Fruit fly (Drosophila melanogaster): ENCODE data around the gene CG32801.
A peak's percentile ranks its signal among the peaks of the same experiment; 100 is the strongest.

The CG32801 gene

dm6 chrX:1950311-1950710 lies 47.3 kb upstream of the CG32801 start:
- TF ChIP-seq h (GFP tag; optimal IDR thresholded peaks at IDR 0.05) (peak; percentile 84), foxo (GFP tag; optimal IDR thresholded peaks at IDR 0.05) (peak in 1 of 2 experiments; percentile 0), sv (GFP tag; optimal IDR thresholded peaks at IDR 0.05) (no peak), HLH106 (tag; optimal IDR thresholded peaks at IDR 0.05) (peak; percentile 22), psq (GFP tag; optimal IDR thresholded peaks at IDR 0.05) (no peak), ey (GFP tag; optimal IDR thresholded peaks at IDR 0.05) (no peak), Dfd (GFP tag; optimal IDR thresholded peaks at IDR 0.05) (no peak), Rel (GFP tag; optimal IDR thresholded peaks at IDR 0.05) (no peak), Rel (tag; optimal IDR thresholded peaks at IDR 0.05) (peak; percentile 57), Hr83 (GFP tag; optimal IDR thresholded peaks at IDR 0.05; ENCODE audit: poor library complexity, severe bottlenecking) (no peak), Hnf4 (GFP tag; optimal IDR thresholded peaks at IDR 0.05) (no peak), pan (optimal IDR thresholded peaks at IDR 0.05) (no peak), tai (GFP tag; optimal IDR thresholded peaks at IDR 0.05) (peak; percentile 58)

DNA sequence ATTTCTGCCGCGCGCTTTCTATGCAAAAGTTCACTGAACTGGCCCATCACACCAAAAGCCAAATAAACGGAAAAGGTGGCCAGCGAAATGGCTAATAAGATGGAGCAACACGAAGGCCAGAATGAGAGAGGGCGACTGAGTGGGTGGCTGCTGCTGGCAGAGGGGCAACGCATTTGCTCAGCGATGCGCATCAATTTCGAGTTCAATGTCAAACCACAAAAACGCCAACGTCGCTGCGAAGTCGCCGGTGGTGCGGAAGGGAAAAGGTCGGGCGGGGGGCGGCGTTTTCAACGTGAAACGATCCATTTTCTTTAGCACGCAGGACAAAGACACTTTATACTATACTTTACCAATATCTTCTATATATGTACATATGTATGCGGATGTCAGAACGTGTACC lies 46.6 kb upstream of the CG32801 start:
- TF ChIP-seq GATAd (GFP tag; optimal IDR thresholded peaks at IDR 0.05) (no peak), dl (GFP tag; optimal IDR thresholded peaks at IDR 0.05; ENCODE audit: insufficient read depth in 1 of 2, partially characterized antibody in 2 of 2) (no peak), Hr78 (GFP tag; optimal IDR thresholded peaks at IDR 0.05) (no peak), Jra (GFP tag; optimal IDR thresholded peaks at IDR 0.05) (no peak), CG32264 (GFP tag; optimal IDR thresholded peaks at IDR 0.05) (no peak), dsf (GFP tag; optimal IDR thresholded peaks at IDR 0.05; ENCODE audit: borderline replicate concordance) (no peak), Sp1 (GFP tag; optimal IDR thresholded peaks at IDR 0.05) (no peak), ey (GFP tag; optimal IDR thresholded peaks at IDR 0.05) (no peak), h (GFP tag; optimal IDR thresholded peaks at IDR 0.05) (no peak), lola (GFP tag; optimal IDR thresholded peaks at IDR 0.05) (no peak), Hnf4 (GFP tag; optimal IDR thresholded peaks at IDR 0.05) (no peak), Abd-B (GFP tag; optimal IDR thresholded peaks at IDR 0.05) (no peak), pan (optimal IDR thresholded peaks at IDR 0.05) (no peak), Rel (GFP tag; optimal IDR thresholded peaks at IDR 0.05) (no peak), Rel (tag; optimal IDR thresholded peaks at IDR 0.05) (no peak), rgr (GFP tag; optimal IDR thresholded peaks at IDR 0.05) (no peak), Dif (GFP tag; optimal IDR thresholded peaks at IDR 0.05; ENCODE audit: partially characterized antibody) (no peak), Vsx2 (GFP tag; optimal IDR thresholded peaks at IDR 0.05; ENCODE audit: partially characterized antibody) (no peak), fru (GFP tag; optimal IDR thresholded peaks at IDR 0.05) (no peak)

dm6 chrX:1948508-1949065 lies 45.6 kb upstream of the CG32801 start:
- TF ChIP-seq Mio (GFP tag; optimal IDR thresholded peaks at IDR 0.05), result peak; percentile 71
- peak; percentile 37 for TF ChIP-seq sage (GFP tag; optimal IDR thresholded peaks at IDR 0.05)
- no peak for TF ChIP-seq Dif (GFP tag; optimal IDR thresholded peaks at IDR 0.05; ENCODE audit: partially characterized antibody)
- TF ChIP-seq Hnf4 (GFP tag; optimal IDR thresholded peaks at IDR 0.05), result peak; percentile 78
- TF ChIP-seq Myc (optimal IDR thresholded peaks at IDR 0.05), result no peak
- no peak for TF ChIP-seq Rel (GFP tag; optimal IDR thresholded peaks at IDR 0.05)
- TF ChIP-seq Rel (tag; optimal IDR thresholded peaks at IDR 0.05), result peak; percentile 72
- peak; percentile 42 for TF ChIP-seq woc (GFP tag; optimal IDR thresholded peaks at IDR 0.05)
- TF ChIP-seq ey (GFP tag; optimal IDR thresholded peaks at IDR 0.05), result peak; percentile 87
- TF ChIP-seq N (GFP tag; optimal IDR thresholded peaks at IDR 0.05), result no peak
- TF ChIP-seq jim (GFP tag; optimal IDR thresholded peaks at IDR 0.05), result no peak
- TF ChIP-seq tai (GFP tag; optimal IDR thresholded peaks at IDR 0.05), result no peak
- peak in 1 of 2 experiments; percentile 93 for TF ChIP-seq foxo (GFP tag; optimal IDR thresholded peaks at IDR 0.05)
- no peak for TF ChIP-seq Abd-B (GFP tag; optimal IDR thresholded peaks at IDR 0.05)
- TF ChIP-seq lola (GFP tag; optimal IDR thresholded peaks at IDR 0.05), result no peak
- no peak for TF ChIP-seq Hr83 (GFP tag; optimal IDR thresholded peaks at IDR 0.05; ENCODE audit: poor library complexity, severe bottlenecking)
- TF ChIP-seq Hr78 (GFP tag; optimal IDR thresholded peaks at IDR 0.05), result no peak
- TF ChIP-seq Sp1 (GFP tag; optimal IDR thresholded peaks at IDR 0.05), result peak; percentile 92
- TF ChIP-seq brk (GFP tag; optimal IDR thresholded peaks at IDR 0.05), result peak; percentile 2
- TF ChIP-seq fru (GFP tag; optimal IDR thresholded peaks at IDR 0.05), result peak; percentile 91
- TF ChIP-seq dsf (GFP tag; optimal IDR thresholded peaks at IDR 0.05; ENCODE audit: borderline replicate concordance), result no peak
- no peak for TF ChIP-seq usp (GFP tag; optimal IDR thresholded peaks at IDR 0.05)
- TF ChIP-seq rgr (GFP tag; optimal IDR thresholded peaks at IDR 0.05), result peak; percentile 93
- TF ChIP-seq Dfd (GFP tag; optimal IDR thresholded peaks at IDR 0.05), result no peak
- TF ChIP-seq CG9705 (GFP tag; optimal IDR thresholded peaks at IDR 0.05), result peak; percentile 61
- TF ChIP-seq h (GFP tag; optimal IDR thresholded peaks at IDR 0.05), result peak; percentile 91
- no peak for TF ChIP-seq Vsx2 (GFP tag; optimal IDR thresholded peaks at IDR 0.05; ENCODE audit: partially characterized antibody)
- peak; percentile 91 for TF ChIP-seq dmrt93B (GFP tag; optimal IDR thresholded peaks at IDR 0.05)
- TF ChIP-seq sv (GFP tag; optimal IDR thresholded peaks at IDR 0.05), result no peak
- TF ChIP-seq Jra (GFP tag; optimal IDR thresholded peaks at IDR 0.05), result no peak
- TF ChIP-seq GATAd (GFP tag; optimal IDR thresholded peaks at IDR 0.05), result no peak
- TF ChIP-seq HLH106 (tag; optimal IDR thresholded peaks at IDR 0.05), result peak; percentile 92
- peak; percentile 88 for TF ChIP-seq psq (GFP tag; optimal IDR thresholded peaks at IDR 0.05)
- TF ChIP-seq pan (optimal IDR thresholded peaks at IDR 0.05), result no peak
- no peak for TF ChIP-seq dl (GFP tag; optimal IDR thresholded peaks at IDR 0.05; ENCODE audit: insufficient read depth in 1 of 2, partially characterized antibody in 2 of 2)
- peak; percentile 88 for TF ChIP-seq br (GFP tag; optimal IDR thresholded peaks at IDR 0.05)
- TF ChIP-seq CrebA (GFP tag; optimal IDR thresholded peaks at IDR 0.05; ENCODE audit: borderline replicate concordance), result peak; percentile 29
- TF ChIP-seq OdsH (GFP tag; optimal IDR thresholded peaks at IDR 0.05), result peak; percentile 91
- peak; percentile 70 for TF ChIP-seq CG32264 (GFP tag; optimal IDR thresholded peaks at IDR 0.05)

Measured in whole organism, wandering third instar larva.